Fruit fly (Drosophila melanogaster) S2 (cell line): ENCODE measurements around the gene Ir8a.

Experiments
- CG8478 ChIP-seq: fragments of >200 bp; optimal IDR thresholded peaks from 2 replicates; lab custom pipeline; 2018
- CTCF ChIP-seq, 2 experiments: fragments of >200 bp; optimal IDR thresholded peaks; 2 replicates each; lab custom pipeline; 2018

DNA sequence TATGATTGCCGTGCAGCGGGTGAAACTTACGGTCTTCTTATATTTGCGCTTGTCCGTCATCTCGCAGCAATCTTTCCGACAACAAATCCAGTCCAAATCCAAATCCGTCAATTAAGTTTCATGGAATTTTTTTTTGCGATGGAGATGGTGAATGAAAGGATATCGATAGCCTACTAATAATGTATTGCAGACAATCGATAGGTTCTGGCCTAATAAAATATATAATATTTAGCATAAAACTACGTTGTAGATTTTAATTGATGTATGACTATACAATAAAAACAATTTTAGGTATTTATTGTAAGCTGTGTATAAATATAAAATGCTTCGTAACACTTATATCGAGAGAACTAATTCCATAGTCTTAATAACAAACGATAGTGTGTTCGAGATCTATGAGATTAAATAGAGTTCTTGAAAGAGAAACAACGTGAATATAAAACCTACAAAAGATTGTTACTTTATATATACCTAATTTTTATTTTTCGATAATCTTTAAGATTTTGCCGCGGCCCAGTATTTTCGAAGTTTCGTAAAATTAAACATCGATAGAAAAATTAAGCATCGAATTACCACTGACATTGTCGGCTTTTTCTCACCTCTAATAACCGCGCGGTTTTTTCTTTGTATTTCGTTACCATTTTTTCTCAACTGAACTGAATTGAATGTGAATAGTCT is 36.6 kb upstream of the Ir8a start, which contains the start of the genes Cfp1 and Aladin:
- no peak for TF ChIP-seq CTCF (optimal IDR thresholded peaks at IDR 0.05; lab: Kevin White, UChicago)
- TF ChIP-seq CG8478 (lab: Kevin White, UChicago): no peak
